Worm (Caenorhabditis elegans) whole organism, L1 larva: Measurements from ENCODE around the gene H10E21.1.

Source experiments
- C16A3.4 ChIP-seq: fragments of 150-350 bp; optimal IDR thresholded peaks from 2 replicates; lab custom pipeline; 2014; ENCODE audit warnings: missing biosample characterization, missing genetic modification characterization
- F16B12.6 ChIP-seq: fragments of 150-350 bp; optimal IDR thresholded peaks from 2 replicates; lab custom pipeline; 2014; ENCODE audit warnings: missing biosample characterization, missing genetic modification characterization
- Y116A8C.19 ChIP-seq: sonication (generic microtip); optimal IDR thresholded peaks from 2 replicates; lab custom pipeline; 2016; ENCODE audit warnings: missing compliant biosample characterization, missing genetic modification characterization, borderline replicate concordance
- alr-1 ChIP-seq: fragments of 200-800 bp; sonication (Bioruptor generic); optimal IDR thresholded peaks from 2 replicates; lab custom pipeline; 2018; ENCODE audit warnings: borderline replicate concordance, mild to moderate bottlenecking, missing genetic modification characterization, missing compliant biosample characterization
- aly-2 ChIP-seq: fragments of 150-350 bp; optimal IDR thresholded peaks from 2 replicates; lab custom pipeline; 2014; ENCODE audit warnings: missing biosample characterization, missing genetic modification characterization
- ama-1 ChIP-seq: fragments of 150-350 bp; optimal IDR thresholded peaks from 2 replicates; lab custom pipeline; 2014
- blmp-1 ChIP-seq: fragments of 150-350 bp; optimal IDR thresholded peaks from 2 replicates; lab custom pipeline; 2014; ENCODE audit warnings: missing biosample characterization, missing genetic modification characterization
- ceh-63 ChIP-seq: fragments of 200-800 bp; sonication (Bioruptor generic); optimal IDR thresholded peaks from 2 replicates; lab custom pipeline; 2018; ENCODE audit warnings: mild to moderate bottlenecking, missing genetic modification characterization, missing compliant biosample characterization
- ceh-8 ChIP-seq: fragments of 200-800 bp; sonication (Bioruptor generic); optimal IDR thresholded peaks from 2 replicates; lab custom pipeline; 2018; ENCODE audit warnings: mild to moderate bottlenecking, missing genetic modification characterization, moderate library complexity, missing compliant biosample characterization
- ceh-82 ChIP-seq, 3 experiments: fragments of 150-350 bp in 1 of 3; sonication (generic microtip) in 2 of 3; optimal IDR thresholded peaks; 2 replicates each; lab custom pipeline; 2014 to 2017; ENCODE audit warnings: missing biosample characterization in 3 of 3, missing genetic modification characterization in 3 of 3
- ceh-88 ChIP-seq: fragments of 200-800 bp; sonication (Bioruptor generic); IDR thresholded peaks from 2 replicates; pipeline ENCODE4 v1.3.6; 2022; ENCODE audit warnings: missing genetic modification characterization, missing compliant biosample characterization
- ceh-90 ChIP-seq: sonication (generic microtip); optimal IDR thresholded peaks from 2 replicates; lab custom pipeline; 2016; ENCODE audit warnings: missing genetic modification characterization, missing compliant biosample characterization
- ces-1 ChIP-seq: fragments of 150-350 bp; optimal IDR thresholded peaks from 2 replicates; lab custom pipeline; 2014; ENCODE audit warnings: missing biosample characterization, missing genetic modification reagents, missing genetic modification characterization
- dsc-1 ChIP-seq: sonication (generic microtip); optimal IDR thresholded peaks from 2 replicates; lab custom pipeline; 2016; ENCODE audit warnings: mild to moderate bottlenecking, missing genetic modification characterization, missing compliant biosample characterization
- efl-1 ChIP-seq, 4 experiments: fragments of 150-350 bp; optimal IDR thresholded peaks in 3 of 4; peaks in 1 of 4; 1 replicate in 1 of 4; 2 replicates in 3 of 4; lab custom pipeline; 2014; ENCODE audit warnings: missing biosample characterization in 2 of 4, missing genetic modification characterization in 2 of 4, missing genetic modification reagents in 2 of 4
- efl-3 ChIP-seq: fragments of 200-800 bp; sonication (Bioruptor generic); optimal IDR thresholded peaks from 2 replicates; lab custom pipeline; 2018; ENCODE audit warnings: mild to moderate bottlenecking, missing genetic modification characterization, missing compliant biosample characterization
- egl-13 ChIP-seq: sonication (generic microtip); optimal IDR thresholded peaks from 2 replicates; lab custom pipeline; 2016; ENCODE audit warnings: missing genotype, missing genetic modification reagents, missing genetic modification characterization, missing compliant biosample characterization
- egl-27 ChIP-seq, 2 experiments: fragments of 150-350 bp in 1 of 2; sonication (generic microtip); optimal IDR thresholded peaks; 3 replicates each; lab custom pipeline; 2017 to 2018; ENCODE audit warnings: missing biosample characterization in 2 of 2, missing genetic modification characterization in 2 of 2, missing genetic modification reagents in 2 of 2
- fkh-10 ChIP-seq: sonication (generic microtip); optimal IDR thresholded peaks from 2 replicates; lab custom pipeline; 2017; ENCODE audit warnings: missing biosample characterization, missing genetic modification reagents, missing genetic modification characterization
- fkh-8 ChIP-seq: sonication (generic microtip); optimal IDR thresholded peaks from 2 replicates; lab custom pipeline; 2016; ENCODE audit warnings: mild to moderate bottlenecking, missing genetic modification characterization, missing compliant biosample characterization
- fos-1 ChIP-seq: fragments of 150-350 bp; optimal IDR thresholded peaks from 2 replicates; lab custom pipeline; 2014; ENCODE audit warnings: missing biosample characterization, missing genetic modification characterization
- grh-1 ChIP-seq: fragments of 200-800 bp; sonication (Bioruptor generic); IDR thresholded peaks from 2 replicates; pipeline ENCODE4 v1.3.6; 2022; ENCODE audit warnings: missing genetic modification reagents, missing genetic modification characterization, missing compliant biosample characterization
- irx-1 ChIP-seq: sonication (generic microtip); optimal IDR thresholded peaks from 2 replicates; lab custom pipeline; 2016; ENCODE audit warnings: missing genetic modification characterization, missing compliant biosample characterization
- isw-1 ChIP-seq: fragments of 200-800 bp; sonication (Bioruptor generic); IDR thresholded peaks from 2 replicates; pipeline ENCODE4 v1.3.6; 2022; ENCODE audit warnings: missing genetic modification characterization, missing compliant biosample characterization
- jun-1 ChIP-seq: fragments of 150-350 bp; optimal IDR thresholded peaks from 2 replicates; lab custom pipeline; 2014; ENCODE audit warnings: missing biosample characterization, missing genetic modification reagents, missing genetic modification characterization
- lin-14 ChIP-seq: fragments of 200-800 bp; sonication (Bioruptor generic); optimal IDR thresholded peaks from 2 replicates; lab custom pipeline; 2018; ENCODE audit warnings: mild to moderate bottlenecking, missing genetic modification characterization, moderate library complexity, missing compliant biosample characterization
- lin-15B ChIP-seq: fragments of 150-350 bp; sonication (generic microtip); optimal IDR thresholded peaks from 3 replicates; lab custom pipeline; 2014; ENCODE audit warnings: missing biosample characterization, missing genetic modification characterization
- lin-35 ChIP-seq, 2 experiments: fragments of 150-350 bp; optimal IDR thresholded peaks; 2 replicates each; lab custom pipeline; 2014; ENCODE audit warnings: missing biosample characterization in 2 of 2, missing genetic modification characterization in 2 of 2, missing genetic modification reagents in 2 of 2
- lin-39 ChIP-seq: fragments of 150-350 bp; optimal IDR thresholded peaks from 2 replicates; lab custom pipeline; 2014; ENCODE audit warnings: missing biosample characterization, missing genetic modification reagents, missing genetic modification characterization
- mab-9 ChIP-seq: fragments of 200-800 bp; sonication (Bioruptor generic); IDR thresholded peaks from 2 replicates; pipeline ENCODE4 v1.3.6; 2022; ENCODE audit warnings: missing genetic modification reagents, missing genetic modification characterization, missing compliant biosample characterization
- mdl-1 ChIP-seq, 2 experiments: fragments of 150-350 bp; optimal IDR thresholded peaks; 2 replicates each; lab custom pipeline; 2014 to 2017; ENCODE audit warnings: missing biosample characterization in 2 of 2, missing genetic modification characterization in 2 of 2, inconsistent platforms in 1 of 2
- mef-2 ChIP-seq: fragments of 150-350 bp; optimal IDR thresholded peaks from 2 replicates; lab custom pipeline; 2014; ENCODE audit warnings: missing biosample characterization, missing genetic modification characterization
- nhr-11 ChIP-seq: fragments of 150-350 bp; optimal IDR thresholded peaks from 2 replicates; lab custom pipeline; 2014; ENCODE audit warnings: missing biosample characterization, missing genetic modification characterization
- nhr-20 ChIP-seq: sonication (generic microtip); optimal IDR thresholded peaks from 2 replicates; lab custom pipeline; 2016; ENCODE audit warnings: mild to moderate bottlenecking, missing genetic modification characterization, missing compliant biosample characterization
- nhr-47 ChIP-seq: sonication (generic microtip); optimal IDR thresholded peaks from 2 replicates; lab custom pipeline; 2016; ENCODE audit warnings: mild to moderate bottlenecking, missing genetic modification characterization, moderate library complexity, missing compliant biosample characterization
- nhr-71 ChIP-seq: sonication (generic microtip); optimal IDR thresholded peaks from 2 replicates; lab custom pipeline; 2016; ENCODE audit warnings: mild to moderate bottlenecking, missing genetic modification characterization, moderate library complexity, missing compliant biosample characterization
- nhr-76 ChIP-seq: sonication (generic microtip); optimal IDR thresholded peaks from 2 replicates; lab custom pipeline; 2017; ENCODE audit warnings: missing biosample characterization, missing genetic modification characterization
- nhr-90 ChIP-seq: sonication (generic microtip); optimal IDR thresholded peaks from 2 replicates; lab custom pipeline; 2016; ENCODE audit warnings: mild to moderate bottlenecking, missing genetic modification characterization, missing compliant biosample characterization; ENCODE audit not compliant: poor library complexity
- skn-1 ChIP-seq: fragments of 150-350 bp; optimal IDR thresholded peaks from 2 replicates; lab custom pipeline; 2014; ENCODE audit warnings: missing biosample characterization, missing genetic modification characterization
- snpc-4 ChIP-seq: fragments of 150-350 bp; optimal IDR thresholded peaks from 2 replicates; lab custom pipeline; 2014; ENCODE audit warnings: missing biosample characterization, missing genetic modification characterization
- sox-4 ChIP-seq: sonication (generic microtip); optimal IDR thresholded peaks from 2 replicates; lab custom pipeline; 2016; ENCODE audit warnings: missing genetic modification characterization, missing compliant biosample characterization
- unc-130 ChIP-seq: fragments of 150-350 bp; optimal IDR thresholded peaks from 2 replicates; lab custom pipeline; 2017; ENCODE audit warnings: missing biosample characterization, missing genetic modification characterization, inconsistent platforms
- unc-30 ChIP-seq: sonication (generic microtip); optimal IDR thresholded peaks from 2 replicates; lab custom pipeline; 2017; ENCODE audit warnings: missing biosample characterization, missing genetic modification characterization
- unc-86 ChIP-seq: sonication (generic microtip); optimal IDR thresholded peaks from 2 replicates; lab custom pipeline; 2016; ENCODE audit warnings: missing genetic modification characterization, missing compliant biosample characterization
- unc-98 ChIP-seq: fragments of 200-800 bp; sonication (Bioruptor generic); IDR thresholded peaks from 2 replicates; pipeline ENCODE4 v1.3.6; 2022; ENCODE audit warnings: missing genetic modification characterization, missing compliant biosample characterization
- vab-15 ChIP-seq: sonication (generic microtip); optimal IDR thresholded peaks from 2 replicates; lab custom pipeline; 2017; ENCODE audit warnings: missing genotype, mild to moderate bottlenecking, missing genetic modification characterization, missing compliant biosample characterization
- xbp-1 ChIP-seq: sonication (generic microtip); optimal IDR thresholded peaks from 2 replicates; lab custom pipeline; 2016; ENCODE audit warnings: missing genetic modification characterization, missing compliant biosample characterization
- zag-1 ChIP-seq: fragments of 150-350 bp; optimal IDR thresholded peaks from 2 replicates; lab custom pipeline; 2014; ENCODE audit warnings: missing biosample characterization, missing genetic modification characterization
- zip-4 ChIP-seq: fragments of 200-800 bp; sonication (Bioruptor generic); optimal IDR thresholded peaks from 2 replicates; lab custom pipeline; 2018; ENCODE audit warnings: mild to moderate bottlenecking, missing genetic modification characterization, moderate library complexity, missing compliant biosample characterization
- ztf-11 ChIP-seq, 2 experiments: sonication (generic microtip); optimal IDR thresholded peaks; 2 replicates each; lab custom pipeline; 2016 to 2017; ENCODE audit warnings: missing genetic modification characterization in 2 of 2, missing biosample characterization in 1 of 2, missing compliant biosample characterization in 1 of 2

Gene H10E21.1

DNA sequence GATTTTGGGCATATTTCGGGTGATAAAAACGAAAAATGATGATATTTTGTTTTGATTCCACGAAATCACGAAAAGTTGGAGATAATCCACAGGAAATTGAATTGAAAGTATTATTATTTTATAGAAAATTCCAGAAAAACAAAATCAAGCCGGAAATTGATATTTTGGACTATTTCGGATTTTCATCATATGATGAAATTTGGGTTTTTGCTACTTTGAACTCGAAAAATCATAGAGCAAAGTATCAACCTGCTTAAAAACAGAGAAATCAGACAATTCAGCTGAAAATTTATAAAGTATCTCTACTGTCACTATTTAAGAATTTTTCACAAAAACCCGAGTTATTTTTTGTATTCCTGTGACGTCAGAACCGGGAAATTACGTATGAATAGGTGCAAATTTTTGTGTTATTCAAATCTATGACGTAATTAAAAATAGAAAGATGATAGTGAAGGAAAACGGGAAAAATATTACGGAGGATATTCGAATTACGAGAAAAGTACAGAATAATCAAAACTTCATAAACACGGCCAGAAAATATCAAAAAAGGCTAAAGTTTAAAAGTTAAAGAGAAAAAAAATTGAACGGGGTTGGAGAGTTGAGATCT lies 11.9 kb downstream of the H10E21.1 start:
- TF ChIP-seq skn-1 (peak; percentile 35), ceh-88 (GFP tag; lab: Robert Waterston, UW) (no peak), efl-3 (GFP tag; lab: Kevin White, UChicago) (no peak), unc-30 (tag; lab: Kevin White, UChicago) (no peak), irx-1 (tag; lab: Kevin White, UChicago) (no peak), snpc-4 (tag; lab: Kevin White, UChicago) (no peak), ces-1 (GFP tag; lab: Kevin White, UChicago) (no peak), jun-1 (tag; lab: Kevin White, UChicago) (no peak), fkh-8 (tag; lab: Kevin White, UChicago) (peak; percentile 71), sox-4 (peak; percentile 52), ceh-90 (tag; lab: Kevin White, UChicago) (no peak), vab-15 (tag; lab: Kevin White, UChicago) (no peak), isw-1 (no peak), mdl-1 (tag; optimal IDR thresholded peaks at IDR 0.05; lab: Kevin White, UChicago) (no peak), unc-98 (GFP tag; lab: Robert Waterston, UW) (no peak), dsc-1 (tag; lab: Kevin White, UChicago) (peak; percentile 47), F16B12.6 (no peak), nhr-47 (tag; lab: Kevin White, UChicago) (peak; percentile 21), ceh-8 (GFP tag; lab: Kevin White, UChicago) (no peak), nhr-71 (tag; lab: Kevin White, UChicago) (peak; percentile 34), ama-1 (no peak), lin-35 (GFP tag; optimal IDR thresholded peaks at IDR 0.05; lab: Kevin White, UChicago) (no peak)

- no peak for TF ChIP-seq mab-9 (GFP tag; lab: Robert Waterston, UW)
- TF ChIP-seq grh-1 (GFP tag; lab: Robert Waterston, UW) = no peak
- TF ChIP-seq sox-4 = no peak
- no peak for TF ChIP-seq unc-86 (tag; lab: Kevin White, UChicago)
- TF ChIP-seq blmp-1 (tag; lab: Kevin White, UChicago) = no peak
- TF ChIP-seq mef-2 = no peak
- no peak for TF ChIP-seq efl-1 (optimal IDR thresholded peaks at IDR 0.05; lab: Kevin White, UChicago)
- no peak for TF ChIP-seq efl-1 (GFP tag; optimal IDR thresholded peaks at IDR 0.05 in 1 of 2; lab: Kevin White, UChicago)
- peak; percentile 29 for TF ChIP-seq nhr-47 (tag; lab: Kevin White, UChicago)
- no peak for TF ChIP-seq nhr-20 (tag; lab: Kevin White, UChicago)
- no peak for TF ChIP-seq ceh-82 (tag; optimal IDR thresholded peaks at IDR 0.05; lab: Kevin White, UChicago)
- TF ChIP-seq nhr-90 = no peak
- TF ChIP-seq xbp-1 (tag; lab: Kevin White, UChicago) = no peak
- TF ChIP-seq lin-15B (tag; lab: Kevin White, UChicago) = no peak
- TF ChIP-seq ztf-11 (tag; optimal IDR thresholded peaks at IDR 0.05; lab: Kevin White, UChicago) = no peak
- peak; percentile 57 for TF ChIP-seq fkh-8 (tag; lab: Kevin White, UChicago)
- peak; percentile 42 for TF ChIP-seq lin-14 (GFP tag; lab: Kevin White, UChicago)
- TF ChIP-seq C16A3.4 (tag; lab: Kevin White, UChicago) = no peak
- TF ChIP-seq unc-98 (GFP tag; lab: Robert Waterston, UW) = no peak
- TF ChIP-seq nhr-71 (tag; lab: Kevin White, UChicago) = peak; percentile 23
- TF ChIP-seq unc-130 (tag; lab: Kevin White, UChicago) = no peak
- TF ChIP-seq alr-1 (tag; lab: Kevin White, UChicago) = no peak
- no peak for TF ChIP-seq ceh-63 (GFP tag; lab: Kevin White, UChicago)
- no peak for TF ChIP-seq mdl-1 (tag; optimal IDR thresholded peaks at IDR 0.05; lab: Kevin White, UChicago)
- TF ChIP-seq dsc-1 (tag; lab: Kevin White, UChicago) = peak; percentile 62
- no peak for TF ChIP-seq ceh-88 (GFP tag; lab: Robert Waterston, UW)
- TF ChIP-seq zag-1 (tag; lab: Kevin White, UChicago) = no peak
- no peak for TF ChIP-seq F16B12.6
- TF ChIP-seq egl-13 (tag; lab: Kevin White, UChicago) = no peak
- TF ChIP-seq fos-1 = no peak
- TF ChIP-seq zip-4 (GFP tag; lab: Kevin White, UChicago) = no peak
- no peak for TF ChIP-seq ces-1 (GFP tag; lab: Kevin White, UChicago)
- no peak for TF ChIP-seq fkh-10 (GFP tag; lab: Kevin White, UChicago)
- TF ChIP-seq lin-39 = no peak
- no peak for TF ChIP-seq nhr-76
- TF ChIP-seq Y116A8C.19 = no peak
- no peak for TF ChIP-seq nhr-11 (tag; lab: Kevin White, UChicago)
- TF ChIP-seq egl-27 (tag; optimal IDR thresholded peaks at IDR 0.05; lab: Kevin White, UChicago) = no peak
- TF ChIP-seq aly-2 (tag; lab: Kevin White, UChicago) = no peak
These were observed 13.3 kb downstream of the H10E21.1 start for ce11 chrIII:28841-29240.
